Fruit fly (Drosophila melanogaster) whole organism, pupa: ENCODE measurements around the gene MSBP.

Experiments used
- CG10348 ChIP-seq: fragments of 200-800 bp; sonication (Bioruptor generic); IDR thresholded peaks from 2 replicates; pipeline ENCODE4 v1.3.6; 2022; ENCODE audit warnings: missing biosample characterization, missing genetic modification characterization
- CG12605 ChIP-seq: fragments of 200-800 bp; sonication (Bioruptor generic); IDR thresholded peaks from 2 replicates; pipeline ENCODE4 v1.3.6; 2022; ENCODE audit warnings: missing biosample characterization, missing genetic modification characterization
- CG14655 ChIP-seq: fragments of 200-800 bp; sonication (Bioruptor generic); optimal IDR thresholded peaks from 3 replicates; lab custom pipeline; 2017; ENCODE audit warnings: mild to moderate bottlenecking, missing biosample characterization, missing genetic modification reagents, missing genetic modification characterization
- CG15710 ChIP-seq: fragments of 200-800 bp; sonication (Bioruptor generic); optimal IDR thresholded peaks from 2 replicates; lab custom pipeline; 2018; ENCODE audit warnings: missing biosample characterization, mild to moderate bottlenecking, missing genetic modification characterization, moderate library complexity
- CG32121 ChIP-seq: fragments of 200-800 bp; sonication (Bioruptor generic); IDR thresholded peaks from 2 replicates; pipeline ENCODE4 v1.3.6; 2022; ENCODE audit warnings: missing biosample characterization, missing genetic modification characterization
- CG34367 ChIP-seq: fragments of 200-800 bp; sonication (Bioruptor generic); optimal IDR thresholded peaks from 2 replicates; lab custom pipeline; 2018; ENCODE audit warnings: missing biosample characterization, mild to moderate bottlenecking, missing genetic modification characterization
- CG4496 ChIP-seq: fragments of 200-800 bp; sonication (Bioruptor generic); IDR thresholded peaks from 3 replicates; pipeline ENCODE4 v1.3.6; 2022; ENCODE audit warnings: missing biosample characterization, missing genetic modification characterization
- CG8159 ChIP-seq: fragments of 200-800 bp; sonication (Bioruptor generic); optimal IDR thresholded peaks from 3 replicates; lab custom pipeline; 2018; ENCODE audit warnings: missing biosample characterization, mild to moderate bottlenecking, missing genetic modification characterization, moderate library complexity
- CG9948 ChIP-seq: fragments of 200-800 bp; sonication (Bioruptor generic); optimal IDR thresholded peaks from 2 replicates; lab custom pipeline; 2018; ENCODE audit warnings: missing biosample characterization, mild to moderate bottlenecking, missing genetic modification characterization, moderate library complexity
- D1 ChIP-seq: fragments of 200-800 bp; sonication (Bioruptor generic); optimal IDR thresholded peaks from 2 replicates; lab custom pipeline; 2018; ENCODE audit warnings: missing biosample characterization, mild to moderate bottlenecking, missing genetic modification characterization, moderate library complexity
- EcR ChIP-seq: fragments of 200-800 bp; sonication (Bioruptor generic); optimal IDR thresholded peaks from 3 replicates; lab custom pipeline; 2019; ENCODE audit warnings: missing biosample characterization, missing genetic modification characterization, mild to moderate bottlenecking, moderate library complexity, missing genetic modification reagents
- gl ChIP-seq: fragments of 200-800 bp; sonication (Bioruptor generic); optimal IDR thresholded peaks from 2 replicates; lab custom pipeline; 2018; ENCODE audit warnings: missing biosample characterization, mild to moderate bottlenecking, missing genetic modification characterization
- rn ChIP-seq: fragments of 200-800 bp; sonication (Bioruptor generic); IDR thresholded peaks from 2 replicates; pipeline ENCODE4 v1.3.6; 2022; ENCODE audit warnings: missing biosample characterization, missing genetic modification characterization

- no peak for TF ChIP-seq CG32121
- TF ChIP-seq CG14655 (GFP tag; lab: Kevin White, UChicago), result no peak
- TF ChIP-seq CG9948 (tag; lab: Kevin White, UChicago), result no peak
- no peak for TF ChIP-seq CG10348 (GFP tag; lab: Robert Waterston, UW)
- no peak for TF ChIP-seq CG34367
- TF ChIP-seq rn (GFP tag; lab: Robert Waterston, UW), result no peak
- no peak for TF ChIP-seq CG4496 (GFP tag; lab: Robert Waterston, UW)
- no peak for TF ChIP-seq CG15710 (tag; lab: Kevin White, UChicago)
- no peak for TF ChIP-seq CG12605 (GFP tag; lab: Robert Waterston, UW)
- no peak for TF ChIP-seq D1
- TF ChIP-seq EcR (GFP tag; lab: Kevin White, UChicago), result no peak
- TF ChIP-seq CG8159, result no peak
- TF ChIP-seq gl (tag; lab: Kevin White, UChicago), result no peak
Observed at dm6 chrX:15840003-15840402, 49.9 kb downstream of the MSBP start.
